Fruit fly (Drosophila melanogaster): Measurements from ENCODE around the gene Nopp140.

Nopp140 gene

DNA sequence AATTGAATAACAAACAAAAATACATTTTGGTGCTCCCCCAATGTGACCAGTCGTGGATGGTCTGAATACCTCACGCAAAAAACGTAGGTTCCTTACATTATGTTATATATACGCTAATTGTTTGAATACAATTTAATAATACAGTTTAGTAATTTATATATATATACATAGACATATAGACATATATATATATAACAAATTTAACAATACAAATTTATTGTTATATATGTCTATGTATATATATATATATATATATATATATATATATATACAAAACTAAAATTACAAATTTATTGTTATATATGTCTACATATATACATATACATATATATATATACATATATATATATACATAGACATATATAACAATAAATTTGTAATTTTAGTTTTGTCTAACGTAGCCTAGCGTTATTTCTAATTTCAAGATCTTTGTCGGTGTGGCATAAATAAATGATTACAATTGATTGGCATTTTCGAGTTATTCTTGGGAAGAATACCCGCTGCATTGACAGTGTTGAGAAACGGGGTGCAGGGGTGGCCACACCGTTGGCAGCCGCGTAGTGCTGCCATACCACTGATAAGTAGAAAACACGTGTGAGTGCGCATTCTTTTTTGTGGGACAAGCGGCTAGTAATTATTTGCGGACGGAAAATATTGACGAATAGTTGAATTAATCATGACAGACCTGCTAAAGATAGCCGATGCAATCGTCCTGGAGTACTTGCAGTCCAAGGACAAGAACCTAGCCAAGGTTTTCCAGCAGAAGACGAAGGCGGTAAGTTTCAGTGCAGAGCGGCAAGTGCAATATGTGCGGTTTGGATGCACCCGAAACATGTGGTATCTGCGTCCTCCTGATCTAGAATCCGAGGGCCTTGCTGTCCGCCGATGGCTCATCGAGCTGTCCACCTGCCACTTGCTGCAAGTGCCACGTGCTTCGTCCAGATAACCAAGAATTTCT, at the start of gene Nopp140, which contains the start of gene CG7148:
TSS of gene Nopp140 (plus strand) at position 572 of the 958 bp plus-strand sequence.
TSS of gene CG7148 (minus strand) at position 51 of the 958 bp plus-strand sequence.
- TF ChIP-seq CG9705 (GFP tag; optimal IDR thresholded peaks at IDR 0.05): peak; percentile 40
- peak; percentile 26 for TF ChIP-seq N (GFP tag; optimal IDR thresholded peaks at IDR 0.05)
- peak; percentile 38 for TF ChIP-seq jim (GFP tag; optimal IDR thresholded peaks at IDR 0.05)
- TF ChIP-seq br (GFP tag; optimal IDR thresholded peaks at IDR 0.05): peak; percentile 53
- peak; percentile 64 for TF ChIP-seq psq (GFP tag; optimal IDR thresholded peaks at IDR 0.05)
- no peak for TF ChIP-seq Jra (GFP tag; optimal IDR thresholded peaks at IDR 0.05)
- TF ChIP-seq dsf (GFP tag; optimal IDR thresholded peaks at IDR 0.05; ENCODE audit: borderline replicate concordance): no peak
- no peak for TF ChIP-seq Dfd (GFP tag; optimal IDR thresholded peaks at IDR 0.05)
- TF ChIP-seq Hr83 (GFP tag; optimal IDR thresholded peaks at IDR 0.05; ENCODE audit: poor library complexity, severe bottlenecking): peak; percentile 90
- TF ChIP-seq Hr78 (GFP tag; optimal IDR thresholded peaks at IDR 0.05): no peak
- no peak for TF ChIP-seq Rel (GFP tag; optimal IDR thresholded peaks at IDR 0.05)
- peak; percentile 64 for TF ChIP-seq Rel (tag; optimal IDR thresholded peaks at IDR 0.05)
- peak in 1 of 2 experiments; percentile 80 for TF ChIP-seq foxo (GFP tag; optimal IDR thresholded peaks at IDR 0.05)
- TF ChIP-seq HLH106 (tag; optimal IDR thresholded peaks at IDR 0.05): peak; percentile 70
- TF ChIP-seq Myc (optimal IDR thresholded peaks at IDR 0.05): peak; percentile 69
- TF ChIP-seq sv (GFP tag; optimal IDR thresholded peaks at IDR 0.05): peak; percentile 57
- peak; percentile 52 for TF ChIP-seq Sp1 (GFP tag; optimal IDR thresholded peaks at IDR 0.05)
- TF ChIP-seq OdsH (GFP tag; optimal IDR thresholded peaks at IDR 0.05): peak; percentile 63
- TF ChIP-seq ey (GFP tag; optimal IDR thresholded peaks at IDR 0.05): peak; percentile 62
- no peak for TF ChIP-seq usp (GFP tag; optimal IDR thresholded peaks at IDR 0.05)
- peak; percentile 67 for TF ChIP-seq h (GFP tag; optimal IDR thresholded peaks at IDR 0.05)
- peak; percentile 82 for TF ChIP-seq rgr (GFP tag; optimal IDR thresholded peaks at IDR 0.05)

dm6 chr3L:21787883-21788282, 44.7 kb upstream of the Nopp140 start:
- TF ChIP-seq br (GFP tag; optimal IDR thresholded peaks at IDR 0.05) (no peak), N (GFP tag; optimal IDR thresholded peaks at IDR 0.05) (no peak), rgr (GFP tag; optimal IDR thresholded peaks at IDR 0.05) (no peak), OdsH (GFP tag; optimal IDR thresholded peaks at IDR 0.05) (no peak), lola (GFP tag; optimal IDR thresholded peaks at IDR 0.05) (no peak), sage (GFP tag; optimal IDR thresholded peaks at IDR 0.05) (no peak), dl (GFP tag; optimal IDR thresholded peaks at IDR 0.05; ENCODE audit: insufficient read depth in 1 of 2, partially characterized antibody in 2 of 2) (no peak), CG9705 (GFP tag; optimal IDR thresholded peaks at IDR 0.05) (no peak), GATAd (GFP tag; optimal IDR thresholded peaks at IDR 0.05) (no peak), Jra (GFP tag; optimal IDR thresholded peaks at IDR 0.05) (no peak), Dfd (GFP tag; optimal IDR thresholded peaks at IDR 0.05) (no peak), dmrt93B (GFP tag; optimal IDR thresholded peaks at IDR 0.05) (no peak), CG32264 (GFP tag; optimal IDR thresholded peaks at IDR 0.05) (no peak)

DNA sequence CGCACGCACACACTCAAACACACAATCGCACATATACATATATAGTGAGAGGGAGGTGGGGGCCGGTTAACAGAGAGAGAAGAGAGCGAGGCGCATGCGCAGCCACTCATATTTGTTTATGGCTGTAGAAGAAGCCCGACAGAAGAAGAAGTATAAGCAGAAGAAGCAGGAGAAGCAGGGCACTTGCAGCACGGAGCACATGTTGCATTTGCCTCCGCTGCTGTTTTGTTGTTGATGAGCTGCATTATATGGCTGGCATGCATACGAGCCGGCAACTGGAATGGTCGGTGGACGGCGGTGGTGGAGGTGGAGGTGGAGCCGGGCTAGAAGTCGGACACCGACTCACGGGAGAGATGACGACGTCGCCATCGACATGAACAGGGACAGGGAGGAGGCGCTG, 32.1 kb upstream of the Nopp140 start:
- TF ChIP-seq Rel (GFP tag; optimal IDR thresholded peaks at IDR 0.05): no peak
- TF ChIP-seq Rel (tag; optimal IDR thresholded peaks at IDR 0.05): no peak
- TF ChIP-seq brk (GFP tag; optimal IDR thresholded peaks at IDR 0.05): no peak
- no peak for TF ChIP-seq Abd-B (GFP tag; optimal IDR thresholded peaks at IDR 0.05)
- TF ChIP-seq Jra (GFP tag; optimal IDR thresholded peaks at IDR 0.05): no peak
- TF ChIP-seq sv (GFP tag; optimal IDR thresholded peaks at IDR 0.05): no peak
- TF ChIP-seq pan (optimal IDR thresholded peaks at IDR 0.05): no peak
- TF ChIP-seq CG9705 (GFP tag; optimal IDR thresholded peaks at IDR 0.05): no peak
- no peak for TF ChIP-seq OdsH (GFP tag; optimal IDR thresholded peaks at IDR 0.05)
- no peak for TF ChIP-seq tai (GFP tag; optimal IDR thresholded peaks at IDR 0.05)
- TF ChIP-seq CG32264 (GFP tag; optimal IDR thresholded peaks at IDR 0.05): no peak
- no peak for TF ChIP-seq N (GFP tag; optimal IDR thresholded peaks at IDR 0.05)
- TF ChIP-seq GATAd (GFP tag; optimal IDR thresholded peaks at IDR 0.05): no peak
- no peak for TF ChIP-seq ey (GFP tag; optimal IDR thresholded peaks at IDR 0.05)
- TF ChIP-seq Hr83 (GFP tag; optimal IDR thresholded peaks at IDR 0.05; ENCODE audit: poor library complexity, severe bottlenecking): no peak
- no peak for TF ChIP-seq Mio (GFP tag; optimal IDR thresholded peaks at IDR 0.05)

Data from whole organism, wandering third instar larva.